Worm (Caenorhabditis elegans) whole organism, L2 larva: Measurements from ENCODE around the gene C35D10.7.

Experiments used
- C34F6.9 ChIP-seq: fragments of 150-350 bp; optimal IDR thresholded peaks from 2 replicates; lab custom pipeline; 2014; ENCODE audit warnings: missing biosample characterization, missing genetic modification characterization
- F13H6.1 ChIP-seq: sonication (generic microtip); optimal IDR thresholded peaks from 2 replicates; lab custom pipeline; 2016; ENCODE audit warnings: missing genetic modification characterization, missing compliant biosample characterization
- R02D3.7 ChIP-seq: fragments of 150-350 bp; optimal IDR thresholded peaks from 2 replicates; lab custom pipeline; 2014; ENCODE audit warnings: missing biosample characterization, missing genetic modification characterization
- Y55F3AM.14 ChIP-seq: fragments of 200-800 bp; sonication (Bioruptor generic); optimal IDR thresholded peaks from 2 replicates; lab custom pipeline; 2018; ENCODE audit warnings: mild to moderate bottlenecking, missing genetic modification characterization, missing compliant biosample characterization
- alr-1 ChIP-seq: fragments of 150-350 bp; optimal IDR thresholded peaks from 2 replicates; lab custom pipeline; 2014; ENCODE audit warnings: missing biosample characterization, missing genetic modification characterization
- aly-2 ChIP-seq: fragments of 150-350 bp; optimal IDR thresholded peaks from 2 replicates; lab custom pipeline; 2014; ENCODE audit warnings: missing biosample characterization, missing genetic modification characterization
- ama-1 ChIP-seq: fragments of 150-350 bp; optimal IDR thresholded peaks from 2 replicates; lab custom pipeline; 2018; ENCODE audit warnings: inconsistent platforms
- blmp-1 ChIP-seq: sonication (generic microtip); optimal IDR thresholded peaks from 2 replicates; lab custom pipeline; 2017; ENCODE audit warnings: missing genetic modification characterization, mild to moderate bottlenecking, missing compliant biosample characterization, antibody characterized with exemption, moderate library complexity; ENCODE audit not compliant: insufficient read depth
- ceh-16 ChIP-seq: fragments of 150-350 bp; optimal IDR thresholded peaks from 2 replicates; lab custom pipeline; 2014; ENCODE audit warnings: missing biosample characterization, missing genetic modification characterization
- ceh-82 ChIP-seq: fragments of 150-350 bp; optimal IDR thresholded peaks from 2 replicates; lab custom pipeline; 2014; ENCODE audit warnings: missing biosample characterization, missing genetic modification characterization
- crh-2 ChIP-seq: sonication (generic microtip); optimal IDR thresholded peaks from 2 replicates; lab custom pipeline; 2017; ENCODE audit warnings: missing biosample characterization, missing genetic modification characterization
- dmd-4 ChIP-seq: sonication (generic microtip); optimal IDR thresholded peaks from 2 replicates; lab custom pipeline; 2017; ENCODE audit warnings: missing biosample characterization, missing genetic modification characterization
- egl-27 ChIP-seq: sonication (generic microtip); optimal IDR thresholded peaks from 3 replicates; lab custom pipeline; 2017; ENCODE audit warnings: missing biosample characterization, missing genetic modification reagents, missing genetic modification characterization
- elt-1 ChIP-seq: fragments of 150-350 bp; optimal IDR thresholded peaks from 2 replicates; lab custom pipeline; 2014; ENCODE audit warnings: missing biosample characterization, missing genetic modification characterization
- elt-3 ChIP-seq: sonication (generic microtip); optimal IDR thresholded peaks from 2 replicates; lab custom pipeline; 2017; ENCODE audit warnings: missing biosample characterization, missing genetic modification characterization
- gmeb-1 ChIP-seq: fragments of 150-350 bp; optimal IDR thresholded peaks from 2 replicates; lab custom pipeline; 2014; ENCODE audit warnings: missing biosample characterization, missing genetic modification characterization
- lin-11 ChIP-seq: fragments of 150-350 bp; sonication (generic microtip); optimal IDR thresholded peaks from 2 replicates; lab custom pipeline; 2014; ENCODE audit warnings: missing biosample characterization, missing genetic modification characterization, inconsistent platforms, mixed read lengths
- lin-13 ChIP-seq: fragments of 150-350 bp; optimal IDR thresholded peaks from 2 replicates; lab custom pipeline; 2014; ENCODE audit warnings: missing biosample characterization, missing genetic modification reagents, missing genetic modification characterization
- lin-39 ChIP-seq: fragments of 150-350 bp; optimal IDR thresholded peaks from 2 replicates; lab custom pipeline; 2014; ENCODE audit warnings: missing biosample characterization, missing genetic modification reagents, missing genetic modification characterization
- lsy-2 ChIP-seq, 2 experiments: fragments of 150-350 bp in 1 of 2; sonication (generic microtip) in 1 of 2; optimal IDR thresholded peaks; 2 replicates each; lab custom pipeline; 2014 to 2017; ENCODE audit warnings: missing biosample characterization in 2 of 2, missing genetic modification characterization in 2 of 2
- mab-5 ChIP-seq: fragments of 150-350 bp; optimal IDR thresholded peaks from 2 replicates; lab custom pipeline; 2014; ENCODE audit warnings: missing biosample characterization, missing genetic modification characterization
- mdl-1 ChIP-seq, 2 experiments: fragments of 150-350 bp in 1 of 2; sonication (generic microtip) in 1 of 2; optimal IDR thresholded peaks; 2 replicates each; lab custom pipeline; 2017; ENCODE audit warnings: missing biosample characterization in 2 of 2, missing genetic modification characterization in 2 of 2
- nhr-10 ChIP-seq: sonication (generic microtip); optimal IDR thresholded peaks from 2 replicates; lab custom pipeline; 2017; ENCODE audit warnings: missing biosample characterization, missing genetic modification characterization
- nhr-11 ChIP-seq: fragments of 150-350 bp; optimal IDR thresholded peaks from 2 replicates; lab custom pipeline; 2014; ENCODE audit warnings: missing biosample characterization, missing genetic modification characterization
- nhr-129 ChIP-seq: fragments of 150-350 bp; optimal IDR thresholded peaks from 2 replicates; lab custom pipeline; 2014; ENCODE audit warnings: missing biosample characterization, missing genetic modification characterization
- nhr-23 ChIP-seq: fragments of 150-350 bp; optimal IDR thresholded peaks from 2 replicates; lab custom pipeline; 2014; ENCODE audit warnings: missing biosample characterization, missing genetic modification reagents, missing genetic modification characterization
- nhr-237 ChIP-seq: fragments of 150-350 bp; optimal IDR thresholded peaks from 2 replicates; lab custom pipeline; 2014; ENCODE audit warnings: missing biosample characterization, missing genetic modification characterization
- nhr-25 ChIP-seq: fragments of 150-350 bp; sonication (generic microtip); optimal IDR thresholded peaks from 3 replicates; lab custom pipeline; 2014; ENCODE audit warnings: missing biosample characterization, missing genetic modification characterization
- nhr-6 ChIP-seq: fragments of 150-350 bp; optimal IDR thresholded peaks from 2 replicates; lab custom pipeline; 2014; ENCODE audit warnings: missing biosample characterization, missing genetic modification characterization
- nhr-77 ChIP-seq: fragments of 150-350 bp; optimal IDR thresholded peaks from 2 replicates; lab custom pipeline; 2014; ENCODE audit warnings: missing biosample characterization, missing genetic modification characterization
- skn-1 ChIP-seq: sonication (generic microtip); optimal IDR thresholded peaks from 2 replicates; lab custom pipeline; 2017; ENCODE audit warnings: missing biosample characterization, missing genetic modification characterization
- sma-3 ChIP-seq: sonication (generic microtip); optimal IDR thresholded peaks from 2 replicates; lab custom pipeline; 2016; ENCODE audit warnings: missing genetic modification reagents, missing genetic modification characterization, missing compliant biosample characterization
- snpc-4 ChIP-seq: fragments of 150-350 bp; optimal IDR thresholded peaks from 2 replicates; lab custom pipeline; 2014; ENCODE audit warnings: missing biosample characterization, missing genetic modification characterization
- unc-39 ChIP-seq: fragments of 150-350 bp; optimal IDR thresholded peaks from 2 replicates; lab custom pipeline; 2014; ENCODE audit warnings: missing biosample characterization, missing genetic modification characterization
- unc-55 ChIP-seq: fragments of 150-350 bp; sonication (generic microtip); optimal IDR thresholded peaks from 3 replicates; lab custom pipeline; 2014; ENCODE audit warnings: missing biosample characterization, missing genetic modification reagents, missing genetic modification characterization
- ztf-1 ChIP-seq: fragments of 200-800 bp; sonication (Bioruptor generic); conservative IDR thresholded peaks from 2 replicates; pipeline ENCODE4 v1.3.6; 2022; ENCODE audit warnings: missing genetic modification characterization, missing compliant biosample characterization
- ztf-11 ChIP-seq: sonication (generic microtip); optimal IDR thresholded peaks from 2 replicates; lab custom pipeline; 2017; ENCODE audit warnings: missing biosample characterization, missing genetic modification characterization
- ztf-4 ChIP-seq: fragments of 150-350 bp; optimal IDR thresholded peaks from 2 replicates; lab custom pipeline; 2014; ENCODE audit warnings: missing biosample characterization, missing genetic modification characterization

Gene C35D10.7

ce11 chrIII:4837429-4837828 is 18.6 kb upstream of the C35D10.7 start, which contains the start of the genes acbp-7 and F26A1.19:
TSS of gene acbp-7 (plus strand) at chrIII:4837729.
TSS of gene F26A1.19 (plus strand) at chrIII:4837731.
- no peak for TF ChIP-seq Y55F3AM.14 (GFP tag; lab: Kevin White, UChicago)
- TF ChIP-seq elt-1 (tag; lab: Kevin White, UChicago): no peak
- no peak for TF ChIP-seq ztf-4
- no peak for TF ChIP-seq sma-3 (GFP tag; lab: Kevin White, UChicago)
- TF ChIP-seq crh-2: no peak
- TF ChIP-seq nhr-129: no peak
- TF ChIP-seq aly-2 (tag; lab: Kevin White, UChicago): no peak
- no peak for TF ChIP-seq C34F6.9
- no peak for TF ChIP-seq elt-3 (tag; lab: Kevin White, UChicago)
- no peak for TF ChIP-seq unc-39 (tag; lab: Kevin White, UChicago)
- no peak for TF ChIP-seq lsy-2 (tag; optimal IDR thresholded peaks at IDR 0.05; lab: Kevin White, UChicago)
- TF ChIP-seq skn-1: no peak
- TF ChIP-seq egl-27: no peak
- TF ChIP-seq blmp-1 (tag; lab: Kevin White, UChicago): no peak
- TF ChIP-seq R02D3.7 (tag; lab: Kevin White, UChicago): no peak
- TF ChIP-seq lin-13 (GFP tag; lab: Kevin White, UChicago): no peak
- no peak for TF ChIP-seq lin-39 (tag; lab: Kevin White, UChicago)

ce11 chrIII:4842173-4842572 is 13.8 kb upstream of the C35D10.7 start, which contains the start of gene clec-156:
TSS of gene clec-156 (minus strand) at chrIII:4842273.
- TF ChIP-seq ama-1: no peak
- no peak for TF ChIP-seq nhr-10
- no peak for TF ChIP-seq R02D3.7 (tag; lab: Kevin White, UChicago)
- TF ChIP-seq C34F6.9: no peak
- TF ChIP-seq lin-39 (tag; lab: Kevin White, UChicago): no peak
- no peak for TF ChIP-seq blmp-1 (tag; lab: Kevin White, UChicago)
- no peak for TF ChIP-seq nhr-23
- no peak for TF ChIP-seq ceh-82 (tag; lab: Kevin White, UChicago)
- no peak for TF ChIP-seq elt-1 (tag; lab: Kevin White, UChicago)
- TF ChIP-seq mdl-1 (tag; optimal IDR thresholded peaks at IDR 0.05; lab: Kevin White, UChicago): no peak
- no peak for TF ChIP-seq sma-3 (GFP tag; lab: Kevin White, UChicago)
- no peak for TF ChIP-seq crh-2
- no peak for TF ChIP-seq unc-55 (GFP tag; lab: Kevin White, UChicago)
- TF ChIP-seq mab-5 (tag; lab: Kevin White, UChicago): no peak
- no peak for TF ChIP-seq dmd-4 (tag; lab: Kevin White, UChicago)
- no peak for TF ChIP-seq gmeb-1 (tag; lab: Kevin White, UChicago)

ce11 chrIII:4844327-4844726 is 11.7 kb upstream of the C35D10.7 start, which contains the start of the genes clec-157 and fkh-5:
TSS of gene clec-157 (minus strand) at chrIII:4844427.
TSS of gene fkh-5 (plus strand) at chrIII:4844662.
- TF ChIP-seq aly-2 (tag; lab: Kevin White, UChicago): no peak
- no peak for TF ChIP-seq nhr-77 (tag; lab: Kevin White, UChicago)
- no peak for TF ChIP-seq nhr-23
- TF ChIP-seq ztf-1 (GFP tag; lab: Robert Waterston, UW): no peak
- TF ChIP-seq nhr-11: no peak
- TF ChIP-seq dmd-4 (tag; lab: Kevin White, UChicago): no peak
- no peak for TF ChIP-seq ztf-11 (tag; lab: Kevin White, UChicago)
- no peak for TF ChIP-seq nhr-25
- no peak for TF ChIP-seq lin-11 (tag; lab: Kevin White, UChicago)
- no peak for TF ChIP-seq nhr-6 (tag; lab: Kevin White, UChicago)
- no peak for TF ChIP-seq ceh-16 (tag; lab: Kevin White, UChicago)
- TF ChIP-seq snpc-4 (tag; lab: Kevin White, UChicago): no peak
- no peak for TF ChIP-seq nhr-10
- no peak for TF ChIP-seq F13H6.1 (tag; lab: Kevin White, UChicago)
- TF ChIP-seq Y55F3AM.14 (GFP tag; lab: Kevin White, UChicago): no peak

ce11 chrIII:4849739-4850138 is 6.3 kb upstream of the C35D10.7 start, which contains the start of gene nonu-1:
TSS of gene nonu-1 (minus strand) at chrIII:4849907.
- TF ChIP-seq skn-1 (no peak), nhr-6 (tag; lab: Kevin White, UChicago) (no peak), nhr-77 (tag; lab: Kevin White, UChicago) (no peak), ceh-82 (tag; lab: Kevin White, UChicago) (no peak), nhr-23 (no peak), alr-1 (tag; lab: Kevin White, UChicago) (no peak), egl-27 (no peak), nhr-129 (no peak), crh-2 (no peak), elt-1 (tag; lab: Kevin White, UChicago) (no peak), unc-55 (GFP tag; lab: Kevin White, UChicago) (no peak), unc-39 (tag; lab: Kevin White, UChicago) (no peak), nhr-237 (tag; lab: Kevin White, UChicago) (no peak)
- TF ChIP-seq, all 48 proteins: peak for 0
